Worm (Caenorhabditis elegans): ENCODE measurements around the gene ins-7.

Gene ins-7

DNA sequence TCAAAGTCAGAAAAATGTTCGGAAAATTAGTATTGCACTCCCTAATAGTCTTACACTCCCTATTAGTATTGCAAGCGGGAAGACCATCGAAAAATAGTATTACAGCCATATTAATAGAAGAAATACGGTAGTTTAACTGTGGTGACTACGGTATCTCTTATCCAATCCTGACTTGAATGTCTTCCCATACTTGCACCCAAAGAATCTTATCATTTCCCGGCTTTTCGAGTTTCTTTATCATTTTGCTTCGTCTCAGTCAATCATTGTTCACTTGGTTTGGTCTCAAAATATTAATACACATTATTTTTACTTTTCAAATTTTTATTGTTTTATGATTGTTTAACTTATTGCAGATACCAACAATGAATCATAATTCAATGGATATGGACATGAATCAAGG is 29.5 kb downstream of the ins-7 start, which contains the start of gene F58G6.3 (continued):
- no peak for TF ChIP-seq nhr-76 (tag; optimal IDR thresholded peaks at IDR 0.05)

DNA sequence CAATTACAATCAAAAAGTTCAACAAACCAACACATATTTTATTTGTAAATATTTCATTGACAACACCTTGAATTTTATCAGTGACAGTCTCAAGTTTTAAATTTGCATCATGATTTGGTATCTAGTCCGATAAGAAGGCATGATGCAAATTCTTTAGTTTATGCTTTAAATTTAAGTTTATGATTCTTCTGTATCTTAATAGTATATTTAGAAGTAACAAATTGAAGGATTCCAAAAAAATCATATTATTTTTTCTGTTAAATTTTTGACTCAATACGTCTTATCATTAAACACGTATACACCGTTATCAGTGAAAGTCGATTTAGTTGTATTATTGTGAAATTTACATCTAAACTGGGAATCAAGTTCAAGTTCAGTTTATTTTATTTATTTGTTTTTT is 31.4 kb downstream of the ins-7 start, which contains the start of gene chca-1:
TSS of gene chca-1 (plus strand) at position 161 of the 400 bp plus-strand sequence.
- no peak for TF ChIP-seq lin-35 (GFP tag; optimal IDR thresholded peaks at IDR 0.05)
- no peak for TF ChIP-seq ets-5 (GFP tag; IDR thresholded peaks at IDR 0.05)
- no peak for TF ChIP-seq pag-3 (tag; optimal IDR thresholded peaks at IDR 0.05; ENCODE audit: borderline replicate concordance, insufficient read depth)
- TF ChIP-seq fkh-10 (GFP tag; optimal IDR thresholded peaks at IDR 0.05), result no peak
- no peak for TF ChIP-seq rnt-1 (tag; optimal IDR thresholded peaks at IDR 0.05)
- no peak for TF ChIP-seq dpl-1 (GFP tag; optimal IDR thresholded peaks at IDR 0.05)
- TF ChIP-seq nhr-85 (tag), result no peak
- peak; percentile 2 for TF ChIP-seq nhr-20 (tag; optimal IDR thresholded peaks at IDR 0.05)
- no peak for TF ChIP-seq grh-1 (GFP tag; IDR thresholded peaks at IDR 0.05)
- no peak for TF ChIP-seq aha-1 (tag; optimal IDR thresholded peaks at IDR 0.05)
- peak; percentile 94 for TF ChIP-seq elt-2 (tag; optimal IDR thresholded peaks at IDR 0.05)
- TF ChIP-seq jun-1 (tag; optimal IDR thresholded peaks at IDR 0.05), result no peak
- no peak for TF ChIP-seq hlh-17 (GFP tag; optimal IDR thresholded peaks at IDR 0.05; ENCODE audit: borderline replicate concordance)
- no peak for TF ChIP-seq zip-4 (GFP tag; optimal IDR thresholded peaks at IDR 0.05)
- no peak for TF ChIP-seq hpl-2 (GFP tag; optimal IDR thresholded peaks at IDR 0.05)
- TF ChIP-seq tlp-1 (tag; optimal IDR thresholded peaks at IDR 0.05), result peak; percentile 79
- TF ChIP-seq efl-1 (optimal IDR thresholded peaks at IDR 0.05), result no peak
- TF ChIP-seq efl-1 (GFP tag; optimal IDR thresholded peaks at IDR 0.05 in 1 of 2), result no peak
- TF ChIP-seq ceh-88 (GFP tag; IDR thresholded peaks at IDR 0.05), result no peak
- TF ChIP-seq tbx-2 (tag; optimal IDR thresholded peaks at IDR 0.05), result no peak
- no peak for TF ChIP-seq ama-1 (optimal IDR thresholded peaks at IDR 0.05)
- no peak for TF ChIP-seq C04F5.9 (tag; optimal IDR thresholded peaks at IDR 0.05)
- TF ChIP-seq egl-27 (tag; optimal IDR thresholded peaks at IDR 0.05), result no peak
- TF ChIP-seq nhr-71 (tag; optimal IDR thresholded peaks at IDR 0.05), result peak; percentile 36
- no peak for TF ChIP-seq nhr-19 (GFP tag; conservative IDR thresholded peaks at IDR 0.05)
- TF ChIP-seq xbp-1 (tag; optimal IDR thresholded peaks at IDR 0.05), result no peak
- peak; percentile 14 for TF ChIP-seq nhr-90 (tag; optimal IDR thresholded peaks at IDR 0.05; ENCODE audit: poor library complexity)
- no peak for TF ChIP-seq unc-98 (GFP tag; IDR thresholded peaks at IDR 0.05)
- no peak for TF ChIP-seq hlh-4 (tag; optimal IDR thresholded peaks at IDR 0.05)

DNA sequence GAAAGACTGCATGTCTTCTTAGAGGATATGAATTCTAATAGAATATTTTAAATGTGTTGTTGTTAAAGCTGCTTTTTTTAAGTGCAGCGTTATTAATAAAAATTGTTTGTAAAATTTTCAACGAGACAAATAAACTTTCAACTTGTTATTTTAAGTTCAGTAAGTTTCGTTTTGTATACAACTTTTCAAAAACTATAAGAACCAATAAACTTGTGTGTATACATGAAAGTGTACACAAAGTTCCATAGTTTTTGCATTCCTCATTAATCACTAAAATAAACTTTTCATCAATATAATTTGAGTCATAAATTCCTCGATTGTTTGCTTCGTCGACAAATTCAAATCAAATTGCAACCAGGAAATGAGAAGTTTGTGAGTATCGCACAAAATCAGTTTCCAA is 34.0 kb downstream of the ins-7 start, which contains the start of gene srm-3:
TSS of gene srm-3 (plus strand) at position 301 of the 400 bp plus-strand sequence.
- TF ChIP-seq vab-15 (tag; optimal IDR thresholded peaks at IDR 0.05) (no peak), lin-13 (GFP tag; optimal IDR thresholded peaks at IDR 0.05) (no peak), fkh-10 (GFP tag; optimal IDR thresholded peaks at IDR 0.05) (no peak)

- TF ChIP-seq lsy-2 (tag; optimal IDR thresholded peaks at IDR 0.05) (peak; percentile 20 to 60), sptf-1 (tag; optimal IDR thresholded peaks at IDR 0.05) (no peak), elt-3 (tag; optimal IDR thresholded peaks at IDR 0.05) (peak in 1 of 6 experiments; percentile 8), nhr-11 (tag; optimal IDR thresholded peaks at IDR 0.05) (no peak), C16A3.4 (tag; optimal IDR thresholded peaks at IDR 0.05) (no peak), dpl-1 (GFP tag; optimal IDR thresholded peaks at IDR 0.05) (peak in 2 of 3 experiments; percentile 1 to 19), unc-86 (tag; optimal IDR thresholded peaks at IDR 0.05) (no peak), ceh-63 (GFP tag; optimal IDR thresholded peaks at IDR 0.05) (no peak), ama-1 (optimal IDR thresholded peaks at IDR 0.05) (no peak), snu-23 (GFP tag; optimal IDR thresholded peaks at IDR 0.05) (peak; percentile 58), F16B12.6 (tag; optimal IDR thresholded peaks at IDR 0.05) (no peak), unc-130 (tag; optimal IDR thresholded peaks at IDR 0.05) (no peak), vab-15 (tag; optimal IDR thresholded peaks at IDR 0.05) (no peak), blmp-1 (tag; optimal IDR thresholded peaks at IDR 0.05) (peak; percentile 75), jun-1 (tag; optimal IDR thresholded peaks at IDR 0.05) (peak; percentile 2), lin-35 (GFP tag; optimal IDR thresholded peaks at IDR 0.05) (peak; percentile 41), pqm-1 (tag; optimal IDR thresholded peaks at IDR 0.05) (no peak), ceh-8 (GFP tag; optimal IDR thresholded peaks at IDR 0.05) (no peak), tlp-1 (tag; optimal IDR thresholded peaks at IDR 0.05) (no peak), mdl-1 (tag; optimal IDR thresholded peaks at IDR 0.05) (no peak), egl-13 (tag; optimal IDR thresholded peaks at IDR 0.05) (no peak), nhr-47 (tag; optimal IDR thresholded peaks at IDR 0.05) (no peak)
Measured at ce11 chrIV:9647789-9648361, 34.8 kb downstream of the ins-7 start, which contains the start of gene amph-1. amph-1 (minus strand) TSS chrIV:9647873.
